Worm (Caenorhabditis elegans) whole organism, L1 larva: ENCODE results near the gene cyy-1.

Experiments
- ceh-90 ChIP-seq: sonication (generic microtip); optimal IDR thresholded peaks from 2 replicates; lab custom pipeline; 2016; ENCODE audit warnings: missing genetic modification characterization, missing compliant biosample characterization
- efl-3 ChIP-seq: fragments of 200-800 bp; sonication (Bioruptor generic); optimal IDR thresholded peaks from 2 replicates; lab custom pipeline; 2018; ENCODE audit warnings: mild to moderate bottlenecking, missing genetic modification characterization, missing compliant biosample characterization
- elt-2 ChIP-seq: sonication (generic microtip); optimal IDR thresholded peaks from 2 replicates; lab custom pipeline; 2016; ENCODE audit warnings: missing genetic modification characterization, mild to moderate bottlenecking, inconsistent platforms, missing compliant biosample characterization, missing genetic modification reagents
- elt-3 ChIP-seq, 6 experiments: fragments of 150-350 bp in 1 of 6; sonication (generic microtip); optimal IDR thresholded peaks; 2 replicates each; lab custom pipeline; 2017 to 2018; ENCODE audit warnings: missing biosample characterization in 6 of 6, missing genetic modification characterization in 6 of 6, inconsistent platforms in 1 of 6
- fkh-10 ChIP-seq: sonication (generic microtip); optimal IDR thresholded peaks from 2 replicates; lab custom pipeline; 2017; ENCODE audit warnings: missing biosample characterization, missing genetic modification reagents, missing genetic modification characterization
- nhr-237 ChIP-seq: fragments of 150-350 bp; optimal IDR thresholded peaks from 2 replicates; lab custom pipeline; 2014; ENCODE audit warnings: missing biosample characterization, missing genetic modification characterization
- nhr-90 ChIP-seq: sonication (generic microtip); optimal IDR thresholded peaks from 2 replicates; lab custom pipeline; 2016; ENCODE audit warnings: mild to moderate bottlenecking, missing genetic modification characterization, missing compliant biosample characterization; ENCODE audit not compliant: poor library complexity
- pqm-1 ChIP-seq: sonication (generic microtip); optimal IDR thresholded peaks from 3 replicates; lab custom pipeline; 2017; ENCODE audit warnings: missing biosample characterization, missing genetic modification characterization
- snpc-4 ChIP-seq: fragments of 150-350 bp; optimal IDR thresholded peaks from 2 replicates; lab custom pipeline; 2014; ENCODE audit warnings: missing biosample characterization, missing genetic modification characterization
- sptf-1 ChIP-seq: fragments of 150-350 bp; optimal IDR thresholded peaks from 2 replicates; lab custom pipeline; 2014; ENCODE audit warnings: missing biosample characterization, missing genetic modification characterization
- tbx-2 ChIP-seq: sonication (generic microtip); optimal IDR thresholded peaks from 2 replicates; lab custom pipeline; 2016; ENCODE audit warnings: missing genetic modification characterization, missing compliant biosample characterization
- unc-62 ChIP-seq: fragments of 150-350 bp; optimal IDR thresholded peaks from 2 replicates; lab custom pipeline; 2014; ENCODE audit warnings: missing biosample characterization, missing genetic modification reagents, missing genetic modification characterization
- ztf-4 ChIP-seq: fragments of 150-350 bp; optimal IDR thresholded peaks from 2 replicates; lab custom pipeline; 2014; ENCODE audit warnings: missing biosample characterization, missing genetic modification characterization

DNA sequence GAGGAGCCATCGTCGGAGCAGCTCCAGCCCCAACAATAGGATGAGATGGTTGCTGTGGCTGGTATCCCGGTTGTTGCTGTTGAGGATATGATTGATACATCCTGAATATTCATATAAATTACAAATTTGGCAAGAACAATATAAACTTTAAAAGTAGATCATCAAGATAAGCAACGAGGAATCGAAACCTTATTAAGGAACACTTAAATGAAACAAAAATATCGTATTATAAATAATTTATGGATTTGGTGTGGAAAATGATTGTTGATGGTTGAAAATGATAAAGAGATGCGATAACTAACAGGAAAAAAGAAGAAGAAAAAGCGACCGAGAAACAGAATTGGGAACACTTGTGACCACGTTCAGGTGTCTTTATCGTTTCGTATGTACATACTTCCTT, 33.6 kb downstream of the cyy-1 start, which contains the start of gene pqn-96:
- TF ChIP-seq ceh-90 (tag; lab: Kevin White, UChicago) (no peak), unc-62 (no peak), efl-3 (GFP tag; lab: Kevin White, UChicago) (no peak), tbx-2 (no peak), nhr-237 (tag; lab: Kevin White, UChicago) (no peak), elt-2 (tag; lab: Kevin White, UChicago) (no peak), ztf-4 (no peak), sptf-1 (tag; lab: Kevin White, UChicago) (no peak), elt-3 (tag; optimal IDR thresholded peaks at IDR 0.05; lab: Kevin White, UChicago) (no peak), nhr-90 (tag; lab: Kevin White, UChicago) (no peak), pqm-1 (tag; lab: Kevin White, UChicago) (no peak), fkh-10 (GFP tag; lab: Kevin White, UChicago) (no peak), snpc-4 (tag; lab: Kevin White, UChicago) (no peak)
